Worm (Caenorhabditis elegans): ENCODE results near the gene F13D12.8.

DNA sequence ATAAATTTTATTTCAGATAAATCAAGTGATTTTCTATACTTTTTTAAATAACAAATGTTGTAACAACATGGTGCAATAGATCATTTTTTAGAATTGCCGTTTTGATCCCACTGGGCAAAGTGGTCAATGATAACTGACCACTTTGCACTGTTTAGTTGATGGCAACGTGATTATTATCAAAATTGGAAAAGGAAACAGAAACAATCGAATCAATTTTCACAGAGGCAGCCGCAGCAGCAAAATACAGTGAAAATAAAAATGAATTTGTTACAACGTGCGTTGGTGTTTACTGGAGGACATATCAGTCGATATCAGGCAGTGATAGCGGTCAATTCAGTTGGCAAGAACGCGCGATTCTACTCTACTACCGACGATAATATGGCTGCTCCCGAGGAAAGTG lies 26.6 kb downstream of the F13D12.8 start, which contains the start of gene VF13D12L.3:
- TF ChIP-seq unc-39 (tag; optimal IDR thresholded peaks at IDR 0.05): no peak
- no peak for TF ChIP-seq blmp-1 (tag; optimal IDR thresholded peaks at IDR 0.05)
- no peak for TF ChIP-seq nhr-12 (tag; optimal IDR thresholded peaks at IDR 0.05)
- no peak for TF ChIP-seq snpc-4 (tag; optimal IDR thresholded peaks at IDR 0.05)
- TF ChIP-seq lin-13 (tag; optimal IDR thresholded peaks at IDR 0.05): no peak
- no peak for TF ChIP-seq nhr-76 (tag; optimal IDR thresholded peaks at IDR 0.05)
